Worm (Caenorhabditis elegans) whole organism, mixed stage, embryonic: Measurements from ENCODE around the gene npp-26.

Source experiments
- M03D4.4 ChIP-seq: sonication (generic microtip); optimal IDR thresholded peaks from 2 replicates; lab custom pipeline; 2017; ENCODE audit warnings: mild to moderate bottlenecking, missing genetic modification characterization, missing compliant biosample characterization
- ces-1 ChIP-seq: fragments of 150-350 bp; optimal IDR thresholded peaks from 2 replicates; lab custom pipeline; 2014; ENCODE audit warnings: missing biosample characterization, missing genetic modification reagents, missing genetic modification characterization
- elt-3 ChIP-seq: fragments of 150-350 bp; optimal IDR thresholded peaks from 2 replicates; lab custom pipeline; 2014; ENCODE audit warnings: missing biosample characterization, missing genetic modification characterization
- flh-1 ChIP-seq: fragments of 200-800 bp; sonication (Bioruptor generic); optimal IDR thresholded peaks from 2 replicates; lab custom pipeline; 2018; ENCODE audit warnings: mild to moderate bottlenecking, missing genetic modification characterization, moderate library complexity, missing compliant biosample characterization
- lin-32 ChIP-seq: fragments of 200-800 bp; sonication (Bioruptor generic); optimal IDR thresholded peaks from 2 replicates; lab custom pipeline; 2018; ENCODE audit warnings: mild to moderate bottlenecking, missing genetic modification characterization, missing compliant biosample characterization
- mep-1 ChIP-seq: fragments of 150-350 bp; optimal IDR thresholded peaks from 2 replicates; lab custom pipeline; 2017; ENCODE audit warnings: missing biosample characterization, missing genetic modification reagents, missing genetic modification characterization, inconsistent platforms
- nhr-237 ChIP-seq: fragments of 150-350 bp; optimal IDR thresholded peaks from 2 replicates; lab custom pipeline; 2014; ENCODE audit warnings: missing biosample characterization, missing genetic modification characterization
- snpc-4 ChIP-seq: fragments of 150-350 bp; optimal IDR thresholded peaks from 2 replicates; lab custom pipeline; 2014; ENCODE audit warnings: missing biosample characterization, missing genetic modification characterization
- unc-39 ChIP-seq: fragments of 150-350 bp; optimal IDR thresholded peaks from 2 replicates; lab custom pipeline; 2014; ENCODE audit warnings: missing biosample characterization, missing genetic modification characterization
- unc-62 ChIP-seq: fragments of 150-350 bp; optimal IDR thresholded peaks from 2 replicates; lab custom pipeline; 2014; ENCODE audit warnings: missing biosample characterization, missing genetic modification reagents, missing genetic modification characterization

DNA sequence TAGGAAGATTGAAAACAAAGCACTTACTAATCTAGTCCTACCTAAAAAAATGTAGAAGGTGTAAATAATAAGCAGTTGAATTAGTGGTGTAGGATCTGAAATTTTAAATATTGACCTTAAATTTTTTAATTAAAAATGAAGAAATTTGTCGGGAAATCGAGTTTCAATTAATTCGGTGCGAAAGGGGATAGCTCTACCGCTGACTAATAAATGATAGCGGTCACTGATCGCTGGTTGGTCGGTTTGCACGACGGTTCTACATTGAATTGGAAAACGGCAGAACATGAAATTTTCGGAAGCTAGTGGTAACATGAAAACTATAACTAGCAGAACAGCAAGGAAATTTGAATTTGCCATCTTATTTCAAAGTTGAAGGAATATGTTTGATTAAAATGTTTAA lies 15.6 kb downstream of the npp-26 start, which contains the start of gene set-15:
- TF ChIP-seq lin-32 (GFP tag; lab: Kevin White, UChicago) (no peak), ces-1 (GFP tag; lab: Kevin White, UChicago) (no peak), M03D4.4 (tag; lab: Kevin White, UChicago) (no peak), flh-1 (GFP tag; lab: Kevin White, UChicago) (no peak), snpc-4 (tag; lab: Kevin White, UChicago) (no peak), elt-3 (tag; lab: Kevin White, UChicago) (no peak), unc-62 (no peak), unc-39 (tag; lab: Kevin White, UChicago) (no peak), nhr-237 (tag; lab: Kevin White, UChicago) (no peak), mep-1 (tag; lab: Kevin White, UChicago) (no peak)
